Worm (Caenorhabditis elegans) whole organism, L2 larva: ENCODE measurements around the gene C37C3.1.

Source experiments
- C34F6.9 ChIP-seq: fragments of 150-350 bp; optimal IDR thresholded peaks from 2 replicates; lab custom pipeline; 2014; ENCODE audit warnings: missing biosample characterization, missing genetic modification characterization
- F13H6.1 ChIP-seq: sonication (generic microtip); optimal IDR thresholded peaks from 2 replicates; lab custom pipeline; 2016; ENCODE audit warnings: missing genetic modification characterization, missing compliant biosample characterization
- R02D3.7 ChIP-seq: fragments of 150-350 bp; optimal IDR thresholded peaks from 2 replicates; lab custom pipeline; 2014; ENCODE audit warnings: missing biosample characterization, missing genetic modification characterization
- Y55F3AM.14 ChIP-seq: fragments of 200-800 bp; sonication (Bioruptor generic); optimal IDR thresholded peaks from 2 replicates; lab custom pipeline; 2018; ENCODE audit warnings: mild to moderate bottlenecking, missing genetic modification characterization, missing compliant biosample characterization
- ZK546.5 ChIP-seq: sonication (generic microtip); optimal IDR thresholded peaks from 2 replicates; lab custom pipeline; 2017; ENCODE audit warnings: missing biosample characterization, missing genetic modification characterization
- alr-1 ChIP-seq: fragments of 150-350 bp; optimal IDR thresholded peaks from 2 replicates; lab custom pipeline; 2014; ENCODE audit warnings: missing biosample characterization, missing genetic modification characterization
- ama-1 ChIP-seq: fragments of 150-350 bp; optimal IDR thresholded peaks from 2 replicates; lab custom pipeline; 2018; ENCODE audit warnings: inconsistent platforms
- ceh-16 ChIP-seq: fragments of 150-350 bp; optimal IDR thresholded peaks from 2 replicates; lab custom pipeline; 2014; ENCODE audit warnings: missing biosample characterization, missing genetic modification characterization
- ceh-82 ChIP-seq: fragments of 150-350 bp; optimal IDR thresholded peaks from 2 replicates; lab custom pipeline; 2014; ENCODE audit warnings: missing biosample characterization, missing genetic modification characterization
- crh-2 ChIP-seq: sonication (generic microtip); optimal IDR thresholded peaks from 2 replicates; lab custom pipeline; 2017; ENCODE audit warnings: missing biosample characterization, missing genetic modification characterization
- dmd-4 ChIP-seq: sonication (generic microtip); optimal IDR thresholded peaks from 2 replicates; lab custom pipeline; 2017; ENCODE audit warnings: missing biosample characterization, missing genetic modification characterization
- egl-27 ChIP-seq: sonication (generic microtip); optimal IDR thresholded peaks from 3 replicates; lab custom pipeline; 2017; ENCODE audit warnings: missing biosample characterization, missing genetic modification reagents, missing genetic modification characterization
- elt-1 ChIP-seq: fragments of 150-350 bp; optimal IDR thresholded peaks from 2 replicates; lab custom pipeline; 2014; ENCODE audit warnings: missing biosample characterization, missing genetic modification characterization
- elt-3 ChIP-seq: sonication (generic microtip); optimal IDR thresholded peaks from 2 replicates; lab custom pipeline; 2017; ENCODE audit warnings: missing biosample characterization, missing genetic modification characterization
- fos-1 ChIP-seq: fragments of 150-350 bp; optimal IDR thresholded peaks from 2 replicates; lab custom pipeline; 2014; ENCODE audit warnings: missing biosample characterization, missing genetic modification characterization
- gmeb-1 ChIP-seq: fragments of 150-350 bp; optimal IDR thresholded peaks from 2 replicates; lab custom pipeline; 2014; ENCODE audit warnings: missing biosample characterization, missing genetic modification characterization
- lin-13 ChIP-seq: fragments of 150-350 bp; optimal IDR thresholded peaks from 2 replicates; lab custom pipeline; 2014; ENCODE audit warnings: missing biosample characterization, missing genetic modification reagents, missing genetic modification characterization
- lin-39 ChIP-seq: fragments of 150-350 bp; optimal IDR thresholded peaks from 2 replicates; lab custom pipeline; 2014; ENCODE audit warnings: missing biosample characterization, missing genetic modification reagents, missing genetic modification characterization
- lsy-2 ChIP-seq, 2 experiments: fragments of 150-350 bp in 1 of 2; sonication (generic microtip) in 1 of 2; optimal IDR thresholded peaks; 2 replicates each; lab custom pipeline; 2014 to 2017; ENCODE audit warnings: missing biosample characterization in 2 of 2, missing genetic modification characterization in 2 of 2
- mab-5 ChIP-seq: fragments of 150-350 bp; optimal IDR thresholded peaks from 2 replicates; lab custom pipeline; 2014; ENCODE audit warnings: missing biosample characterization, missing genetic modification characterization
- mbf-1 ChIP-seq: sonication (generic microtip); optimal IDR thresholded peaks from 2 replicates; lab custom pipeline; 2017; ENCODE audit warnings: missing biosample characterization, missing genetic modification characterization
- mdl-1 ChIP-seq, 2 experiments: fragments of 150-350 bp in 1 of 2; sonication (generic microtip) in 1 of 2; optimal IDR thresholded peaks; 2 replicates each; lab custom pipeline; 2017; ENCODE audit warnings: missing biosample characterization in 2 of 2, missing genetic modification characterization in 2 of 2
- nhr-11 ChIP-seq: fragments of 150-350 bp; optimal IDR thresholded peaks from 2 replicates; lab custom pipeline; 2014; ENCODE audit warnings: missing biosample characterization, missing genetic modification characterization
- nhr-12 ChIP-seq: fragments of 150-350 bp; optimal IDR thresholded peaks from 2 replicates; lab custom pipeline; 2014; ENCODE audit warnings: missing biosample characterization, missing genetic modification characterization
- nhr-129 ChIP-seq: fragments of 150-350 bp; optimal IDR thresholded peaks from 2 replicates; lab custom pipeline; 2014; ENCODE audit warnings: missing biosample characterization, missing genetic modification characterization
- nhr-21 ChIP-seq: fragments of 150-350 bp; optimal IDR thresholded peaks from 2 replicates; lab custom pipeline; 2014; ENCODE audit warnings: missing biosample characterization, missing genetic modification characterization
- nhr-23 ChIP-seq: fragments of 150-350 bp; optimal IDR thresholded peaks from 2 replicates; lab custom pipeline; 2014; ENCODE audit warnings: missing biosample characterization, missing genetic modification reagents, missing genetic modification characterization
- nhr-237 ChIP-seq: fragments of 150-350 bp; optimal IDR thresholded peaks from 2 replicates; lab custom pipeline; 2014; ENCODE audit warnings: missing biosample characterization, missing genetic modification characterization
- nhr-25 ChIP-seq: fragments of 150-350 bp; sonication (generic microtip); optimal IDR thresholded peaks from 3 replicates; lab custom pipeline; 2014; ENCODE audit warnings: missing biosample characterization, missing genetic modification characterization
- nhr-6 ChIP-seq: fragments of 150-350 bp; optimal IDR thresholded peaks from 2 replicates; lab custom pipeline; 2014; ENCODE audit warnings: missing biosample characterization, missing genetic modification characterization
- nhr-77 ChIP-seq: fragments of 150-350 bp; optimal IDR thresholded peaks from 2 replicates; lab custom pipeline; 2014; ENCODE audit warnings: missing biosample characterization, missing genetic modification characterization
- skn-1 ChIP-seq: sonication (generic microtip); optimal IDR thresholded peaks from 2 replicates; lab custom pipeline; 2017; ENCODE audit warnings: missing biosample characterization, missing genetic modification characterization
- sma-3 ChIP-seq: sonication (generic microtip); optimal IDR thresholded peaks from 2 replicates; lab custom pipeline; 2016; ENCODE audit warnings: missing genetic modification reagents, missing genetic modification characterization, missing compliant biosample characterization
- sma-9 ChIP-seq, 2 experiments: fragments of 150-350 bp in 1 of 2; sonication (generic microtip) in 1 of 2; optimal IDR thresholded peaks; 2 replicates each; lab custom pipeline; 2014 to 2016; ENCODE audit warnings: missing genetic modification characterization in 2 of 2, mild to moderate bottlenecking in 1 of 2, missing biosample characterization in 1 of 2, missing compliant biosample characterization in 1 of 2, missing genetic modification reagents in 1 of 2, moderate library complexity in 1 of 2
- snpc-4 ChIP-seq: fragments of 150-350 bp; optimal IDR thresholded peaks from 2 replicates; lab custom pipeline; 2014; ENCODE audit warnings: missing biosample characterization, missing genetic modification characterization
- unc-39 ChIP-seq: fragments of 150-350 bp; optimal IDR thresholded peaks from 2 replicates; lab custom pipeline; 2014; ENCODE audit warnings: missing biosample characterization, missing genetic modification characterization
- unc-55 ChIP-seq: fragments of 150-350 bp; sonication (generic microtip); optimal IDR thresholded peaks from 3 replicates; lab custom pipeline; 2014; ENCODE audit warnings: missing biosample characterization, missing genetic modification reagents, missing genetic modification characterization
- unc-62 ChIP-seq: fragments of 150-350 bp; optimal IDR thresholded peaks from 2 replicates; lab custom pipeline; 2014; ENCODE audit warnings: missing biosample characterization, missing genetic modification reagents, missing genetic modification characterization
- zag-1 ChIP-seq: fragments of 150-350 bp; optimal IDR thresholded peaks from 2 replicates; lab custom pipeline; 2014; ENCODE audit warnings: missing biosample characterization, missing genetic modification characterization
- ztf-11 ChIP-seq: sonication (generic microtip); optimal IDR thresholded peaks from 2 replicates; lab custom pipeline; 2017; ENCODE audit warnings: missing biosample characterization, missing genetic modification characterization

C37C3.1 gene

DNA sequence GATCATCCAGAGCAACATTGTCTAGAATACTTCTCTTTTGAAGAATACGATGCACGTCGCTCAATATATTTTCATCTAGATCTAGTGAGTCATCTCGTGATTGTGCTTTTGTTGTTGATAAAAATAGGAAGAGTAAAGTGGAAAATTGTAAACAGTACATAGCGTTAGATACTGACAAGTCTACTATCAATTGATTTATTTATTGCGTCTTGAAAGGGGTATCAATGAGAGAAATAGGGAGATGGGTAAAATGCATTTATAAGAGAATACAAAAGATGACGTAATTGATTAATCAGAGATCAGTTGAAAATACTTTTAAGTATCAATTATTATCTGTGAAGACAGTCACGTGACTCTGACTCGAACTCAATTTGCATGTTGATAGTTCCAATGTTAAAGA, 20.9 kb upstream of the C37C3.1 start, which contains the start of gene txt-5 (continued):
- TF ChIP-seq egl-27 (tag; lab: Kevin White, UChicago) (no peak), nhr-11 (tag; lab: Kevin White, UChicago) (no peak), mdl-1 (tag; optimal IDR thresholded peaks at IDR 0.05; lab: Kevin White, UChicago) (no peak), unc-55 (GFP tag; lab: Kevin White, UChicago) (no peak), unc-39 (tag; lab: Kevin White, UChicago) (no peak), mbf-1 (tag; lab: Kevin White, UChicago) (no peak)

DNA sequence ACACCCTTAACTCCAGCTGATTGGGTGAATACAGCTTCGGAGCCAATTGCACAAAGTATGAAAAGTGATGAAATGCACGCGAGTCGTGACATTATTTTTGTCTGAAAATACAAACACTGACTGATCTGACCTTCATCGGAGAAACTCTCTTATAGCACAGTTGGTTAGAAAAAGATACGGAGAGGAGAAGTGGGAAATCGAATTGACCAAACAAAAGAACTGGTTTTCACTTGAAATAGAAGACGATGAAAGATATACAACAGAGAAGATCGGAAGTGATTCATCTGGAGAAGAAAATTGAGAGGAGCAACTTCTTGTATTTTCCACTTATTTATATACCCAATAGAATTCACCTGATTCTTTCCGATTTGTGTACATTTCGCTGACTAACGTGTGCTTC, 20.0 kb upstream of the C37C3.1 start, which contains the start of gene ttr-33:
Gene ttr-33 (minus strand): TSS at position 101 of the 400 bp plus-strand sequence.
- peak; percentile 12 for TF ChIP-seq sma-3 (GFP tag; lab: Kevin White, UChicago)
- no peak for TF ChIP-seq mab-5 (tag; lab: Kevin White, UChicago)
- TF ChIP-seq fos-1 (tag; lab: Kevin White, UChicago): peak; percentile 12
- peak; percentile 22 for TF ChIP-seq sma-9 (GFP tag; optimal IDR thresholded peaks at IDR 0.05; lab: Kevin White, UChicago)
- no peak for TF ChIP-seq sma-9 (tag; optimal IDR thresholded peaks at IDR 0.05; lab: Kevin White, UChicago)

DNA sequence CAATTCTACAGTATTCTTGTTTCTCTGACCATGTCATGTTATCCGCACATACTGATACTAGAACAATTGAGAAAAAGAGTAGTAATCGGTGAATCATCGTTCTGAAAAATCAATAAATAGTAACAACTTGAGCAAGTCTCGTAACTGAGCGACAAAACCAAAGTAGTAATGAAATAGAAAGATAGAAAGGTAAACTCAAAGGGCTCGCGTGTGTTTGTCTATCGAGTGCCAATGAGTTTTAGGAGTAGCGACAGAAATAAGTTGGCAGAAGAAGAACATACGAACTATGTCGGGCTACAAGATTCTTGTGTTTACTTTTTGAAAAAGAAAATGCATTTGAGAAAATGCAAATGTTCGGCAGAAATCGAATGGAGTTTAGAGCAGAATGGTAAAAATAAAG, 18.3 kb upstream of the C37C3.1 start, which contains the start of gene C37C3.12:
Gene C37C3.12 (minus strand): TSS at position 101 of the 400 bp plus-strand sequence.
- TF ChIP-seq mab-5 (tag; lab: Kevin White, UChicago): no peak
- TF ChIP-seq ZK546.5: no peak
- TF ChIP-seq nhr-129 (tag; lab: Kevin White, UChicago): no peak
- no peak for TF ChIP-seq F13H6.1 (tag; lab: Kevin White, UChicago)
- TF ChIP-seq ceh-82: no peak
- TF ChIP-seq ceh-16: no peak
- no peak for TF ChIP-seq Y55F3AM.14 (GFP tag; lab: Kevin White, UChicago)
- no peak for TF ChIP-seq alr-1 (tag; lab: Kevin White, UChicago)
- no peak for TF ChIP-seq egl-27 (tag; lab: Kevin White, UChicago)
- no peak for TF ChIP-seq sma-3 (GFP tag; lab: Kevin White, UChicago)
- no peak for TF ChIP-seq ztf-11 (tag; lab: Kevin White, UChicago)
- no peak for TF ChIP-seq unc-55 (GFP tag; lab: Kevin White, UChicago)
- no peak for TF ChIP-seq crh-2 (tag; lab: Kevin White, UChicago)
- no peak for TF ChIP-seq nhr-237 (tag; lab: Kevin White, UChicago)
- no peak for TF ChIP-seq nhr-12 (tag; lab: Kevin White, UChicago)
- TF ChIP-seq elt-3 (tag; lab: Kevin White, UChicago): no peak
- no peak for TF ChIP-seq ama-1
- TF ChIP-seq lin-13 (GFP tag; lab: Kevin White, UChicago): no peak
- no peak for TF ChIP-seq sma-9 (GFP tag; optimal IDR thresholded peaks at IDR 0.05; lab: Kevin White, UChicago)
- no peak for TF ChIP-seq sma-9 (tag; optimal IDR thresholded peaks at IDR 0.05; lab: Kevin White, UChicago)
- no peak for TF ChIP-seq skn-1 (tag; lab: Kevin White, UChicago)
- TF ChIP-seq, all 48 proteins: peak for 0

DNA sequence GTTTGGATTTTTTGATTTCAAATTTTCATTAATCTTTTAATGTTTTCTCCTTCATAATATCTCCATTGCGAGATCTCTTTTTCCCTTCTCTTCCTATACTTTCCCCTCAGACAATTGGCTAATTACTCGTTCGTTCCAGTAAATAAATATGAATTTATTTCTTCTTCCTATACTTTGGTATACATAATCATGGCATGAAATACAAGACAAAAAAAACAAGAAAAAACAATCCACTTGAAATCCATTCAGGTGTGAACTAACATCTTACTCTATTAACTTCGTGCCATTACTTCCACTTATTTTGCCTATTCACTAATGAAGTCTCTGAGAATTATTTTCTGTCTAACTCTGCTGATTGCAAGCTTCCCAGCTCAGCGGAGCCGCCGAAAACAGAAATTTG, 15.5 kb upstream of the C37C3.1 start, which contains the start of gene grd-8:
Gene grd-8 (plus strand): TSS at position 301 of the 400 bp plus-strand sequence.
- no peak for TF ChIP-seq nhr-21 (tag; lab: Kevin White, UChicago)
- TF ChIP-seq ceh-82: no peak
- TF ChIP-seq fos-1 (tag; lab: Kevin White, UChicago): no peak
- no peak for TF ChIP-seq ZK546.5
- no peak for TF ChIP-seq skn-1 (tag; lab: Kevin White, UChicago)
- TF ChIP-seq C34F6.9: no peak
- TF ChIP-seq nhr-6 (tag; lab: Kevin White, UChicago): no peak
- TF ChIP-seq lin-13 (GFP tag; lab: Kevin White, UChicago): no peak
- no peak for TF ChIP-seq nhr-23 (tag; lab: Kevin White, UChicago)

DNA sequence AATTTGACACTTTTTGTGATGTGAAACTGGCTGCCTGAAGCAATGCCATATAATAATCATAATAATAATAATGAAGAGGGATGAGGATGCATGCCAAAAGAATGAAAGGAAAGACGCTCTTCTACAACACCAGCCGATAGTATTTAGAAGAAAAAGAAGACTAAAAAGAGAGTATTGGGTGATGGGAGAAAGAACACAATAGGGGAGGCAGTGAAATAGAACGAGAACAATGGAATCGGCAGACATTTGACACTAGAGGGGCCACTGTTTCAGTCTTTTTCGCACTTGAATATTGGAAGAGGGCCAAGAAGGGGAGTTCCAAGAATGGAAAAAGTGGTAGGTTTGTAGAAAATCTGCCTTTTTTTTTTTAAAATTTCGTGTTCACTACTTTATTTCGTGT, 10.6 kb upstream of the C37C3.1 start, which contains the start of gene memo-1:
Gene memo-1 (minus strand): TSS at position 2 of the 400 bp plus-strand sequence.
- no peak for TF ChIP-seq lin-39 (tag; lab: Kevin White, UChicago)
- TF ChIP-seq ZK546.5: no peak
- TF ChIP-seq egl-27 (tag; lab: Kevin White, UChicago): no peak
- TF ChIP-seq lsy-2 (tag; optimal IDR thresholded peaks at IDR 0.05; lab: Kevin White, UChicago): no peak
- TF ChIP-seq ceh-16: no peak
- no peak for TF ChIP-seq snpc-4 (tag; lab: Kevin White, UChicago)
- TF ChIP-seq nhr-11 (tag; lab: Kevin White, UChicago): no peak
- no peak for TF ChIP-seq nhr-25 (tag; lab: Kevin White, UChicago)
- no peak for TF ChIP-seq ceh-82
- no peak for TF ChIP-seq zag-1
- TF ChIP-seq nhr-12 (tag; lab: Kevin White, UChicago): no peak
- no peak for TF ChIP-seq elt-1 (tag; lab: Kevin White, UChicago)
- no peak for TF ChIP-seq R02D3.7 (tag; lab: Kevin White, UChicago)
- TF ChIP-seq gmeb-1: no peak
- TF ChIP-seq sma-9 (GFP tag; optimal IDR thresholded peaks at IDR 0.05; lab: Kevin White, UChicago): no peak
- TF ChIP-seq sma-9 (tag; optimal IDR thresholded peaks at IDR 0.05; lab: Kevin White, UChicago): no peak
- no peak for TF ChIP-seq elt-3 (tag; lab: Kevin White, UChicago)
- no peak for TF ChIP-seq nhr-77
- TF ChIP-seq unc-62 (GFP tag; lab: Kevin White, UChicago): no peak
- no peak for TF ChIP-seq dmd-4 (tag; lab: Kevin White, UChicago)
- no peak for TF ChIP-seq mab-5 (tag; lab: Kevin White, UChicago)
